Worm (Caenorhabditis elegans) whole organism, L1 larva: Measurements from ENCODE around the gene grl-10.

Experiments
- C04F5.9 ChIP-seq: sonication (generic microtip); optimal IDR thresholded peaks from 2 replicates; lab custom pipeline; 2016; ENCODE audit warnings: missing genetic modification characterization, missing compliant biosample characterization
- C16A3.4 ChIP-seq: fragments of 150-350 bp; optimal IDR thresholded peaks from 2 replicates; lab custom pipeline; 2014; ENCODE audit warnings: missing biosample characterization, missing genetic modification characterization
- C34B4.2 ChIP-seq: sonication (generic microtip); optimal IDR thresholded peaks from 2 replicates; lab custom pipeline; 2017; ENCODE audit warnings: mild to moderate bottlenecking, missing genetic modification characterization, missing compliant biosample characterization
- Y116A8C.19 ChIP-seq: sonication (generic microtip); optimal IDR thresholded peaks from 2 replicates; lab custom pipeline; 2016; ENCODE audit warnings: missing compliant biosample characterization, missing genetic modification characterization, borderline replicate concordance
- alr-1 ChIP-seq: fragments of 200-800 bp; sonication (Bioruptor generic); optimal IDR thresholded peaks from 2 replicates; lab custom pipeline; 2018; ENCODE audit warnings: borderline replicate concordance, mild to moderate bottlenecking, missing genetic modification characterization, missing compliant biosample characterization
- ama-1 ChIP-seq: fragments of 150-350 bp; optimal IDR thresholded peaks from 2 replicates; lab custom pipeline; 2014
- blmp-1 ChIP-seq: fragments of 150-350 bp; optimal IDR thresholded peaks from 2 replicates; lab custom pipeline; 2014; ENCODE audit warnings: missing biosample characterization, missing genetic modification characterization
- ceh-63 ChIP-seq: fragments of 200-800 bp; sonication (Bioruptor generic); optimal IDR thresholded peaks from 2 replicates; lab custom pipeline; 2018; ENCODE audit warnings: mild to moderate bottlenecking, missing genetic modification characterization, missing compliant biosample characterization
- ceh-8 ChIP-seq: fragments of 200-800 bp; sonication (Bioruptor generic); optimal IDR thresholded peaks from 2 replicates; lab custom pipeline; 2018; ENCODE audit warnings: mild to moderate bottlenecking, missing genetic modification characterization, moderate library complexity, missing compliant biosample characterization
- ceh-90 ChIP-seq: sonication (generic microtip); optimal IDR thresholded peaks from 2 replicates; lab custom pipeline; 2016; ENCODE audit warnings: missing genetic modification characterization, missing compliant biosample characterization
- ets-5 ChIP-seq: fragments of 200-800 bp; sonication (Bioruptor generic); IDR thresholded peaks from 2 replicates; pipeline ENCODE4 v1.3.6; 2022; ENCODE audit warnings: missing genetic modification characterization, missing compliant biosample characterization
- fkh-8 ChIP-seq: sonication (generic microtip); optimal IDR thresholded peaks from 2 replicates; lab custom pipeline; 2016; ENCODE audit warnings: mild to moderate bottlenecking, missing genetic modification characterization, missing compliant biosample characterization
- hlh-17 ChIP-seq: fragments of 200-800 bp; sonication (Bioruptor generic); optimal IDR thresholded peaks from 2 replicates; lab custom pipeline; 2018; ENCODE audit warnings: missing genetic modification characterization, mild to moderate bottlenecking, missing compliant biosample characterization, moderate library complexity, borderline replicate concordance
- hlh-4 ChIP-seq: sonication (generic microtip); optimal IDR thresholded peaks from 2 replicates; lab custom pipeline; 2016; ENCODE audit warnings: mild to moderate bottlenecking, missing genetic modification characterization, missing compliant biosample characterization
- isw-1 ChIP-seq: fragments of 200-800 bp; sonication (Bioruptor generic); IDR thresholded peaks from 2 replicates; pipeline ENCODE4 v1.3.6; 2022; ENCODE audit warnings: missing genetic modification characterization, missing compliant biosample characterization
- jun-1 ChIP-seq: fragments of 150-350 bp; optimal IDR thresholded peaks from 2 replicates; lab custom pipeline; 2014; ENCODE audit warnings: missing biosample characterization, missing genetic modification reagents, missing genetic modification characterization
- lin-15B ChIP-seq: fragments of 150-350 bp; sonication (generic microtip); optimal IDR thresholded peaks from 3 replicates; lab custom pipeline; 2014; ENCODE audit warnings: missing biosample characterization, missing genetic modification characterization
- lin-35 ChIP-seq, 2 experiments: fragments of 150-350 bp; optimal IDR thresholded peaks; 2 replicates each; lab custom pipeline; 2014; ENCODE audit warnings: missing biosample characterization in 2 of 2, missing genetic modification characterization in 2 of 2, missing genetic modification reagents in 2 of 2
- lin-39 ChIP-seq: fragments of 150-350 bp; optimal IDR thresholded peaks from 2 replicates; lab custom pipeline; 2014; ENCODE audit warnings: missing biosample characterization, missing genetic modification reagents, missing genetic modification characterization
- mab-9 ChIP-seq: fragments of 200-800 bp; sonication (Bioruptor generic); IDR thresholded peaks from 2 replicates; pipeline ENCODE4 v1.3.6; 2022; ENCODE audit warnings: missing genetic modification reagents, missing genetic modification characterization, missing compliant biosample characterization
- mdl-1 ChIP-seq, 2 experiments: fragments of 150-350 bp; optimal IDR thresholded peaks; 2 replicates each; lab custom pipeline; 2014 to 2017; ENCODE audit warnings: missing biosample characterization in 2 of 2, missing genetic modification characterization in 2 of 2, inconsistent platforms in 1 of 2
- mep-1 ChIP-seq: fragments of 150-350 bp; optimal IDR thresholded peaks from 2 replicates; lab custom pipeline; 2014; ENCODE audit warnings: missing biosample characterization, missing genetic modification characterization
- nhr-12 ChIP-seq: sonication (generic microtip); optimal IDR thresholded peaks from 2 replicates; lab custom pipeline; 2017; ENCODE audit warnings: missing biosample characterization, missing genetic modification characterization
- nhr-237 ChIP-seq: fragments of 150-350 bp; optimal IDR thresholded peaks from 2 replicates; lab custom pipeline; 2014; ENCODE audit warnings: missing biosample characterization, missing genetic modification characterization
- nhr-47 ChIP-seq: sonication (generic microtip); optimal IDR thresholded peaks from 2 replicates; lab custom pipeline; 2016; ENCODE audit warnings: mild to moderate bottlenecking, missing genetic modification characterization, moderate library complexity, missing compliant biosample characterization
- nhr-71 ChIP-seq: sonication (generic microtip); optimal IDR thresholded peaks from 2 replicates; lab custom pipeline; 2016; ENCODE audit warnings: mild to moderate bottlenecking, missing genetic modification characterization, moderate library complexity, missing compliant biosample characterization
- nhr-77 ChIP-seq: fragments of 150-350 bp; optimal IDR thresholded peaks from 2 replicates; lab custom pipeline; 2014; ENCODE audit warnings: missing biosample characterization, missing genetic modification characterization
- nhr-84 ChIP-seq: sonication (generic microtip); optimal IDR thresholded peaks from 2 replicates; lab custom pipeline; 2017; ENCODE audit warnings: missing biosample characterization, missing genetic modification characterization
- nhr-85 ChIP-seq: sonication (generic microtip); peaks from one replicate; lab custom pipeline; 2016; ENCODE audit warnings: missing genetic modification characterization, inconsistent platforms, missing compliant biosample characterization
- pag-3 ChIP-seq: sonication (generic microtip); optimal IDR thresholded peaks from 2 replicates; lab custom pipeline; 2017; ENCODE audit warnings: missing genetic modification characterization, mild to moderate bottlenecking, missing compliant biosample characterization, antibody characterized with exemption, borderline replicate concordance; ENCODE audit not compliant: insufficient read depth
- pqm-1 ChIP-seq: sonication (generic microtip); optimal IDR thresholded peaks from 3 replicates; lab custom pipeline; 2017; ENCODE audit warnings: missing biosample characterization, missing genetic modification characterization
- rnt-1 ChIP-seq: sonication (generic microtip); optimal IDR thresholded peaks from 2 replicates; lab custom pipeline; 2016; ENCODE audit warnings: mild to moderate bottlenecking, missing genetic modification characterization, moderate library complexity, missing compliant biosample characterization
- skn-1 ChIP-seq: fragments of 150-350 bp; optimal IDR thresholded peaks from 2 replicates; lab custom pipeline; 2014; ENCODE audit warnings: missing biosample characterization, missing genetic modification characterization
- snpc-4 ChIP-seq: fragments of 150-350 bp; optimal IDR thresholded peaks from 2 replicates; lab custom pipeline; 2014; ENCODE audit warnings: missing biosample characterization, missing genetic modification characterization
- snu-23 ChIP-seq: sonication (generic microtip); optimal IDR thresholded peaks from 2 replicates; lab custom pipeline; 2016; ENCODE audit warnings: missing genetic modification characterization, missing compliant biosample characterization
- sox-4 ChIP-seq: sonication (generic microtip); optimal IDR thresholded peaks from 2 replicates; lab custom pipeline; 2016; ENCODE audit warnings: missing genetic modification characterization, missing compliant biosample characterization
- sptf-1 ChIP-seq: fragments of 150-350 bp; optimal IDR thresholded peaks from 2 replicates; lab custom pipeline; 2014; ENCODE audit warnings: missing biosample characterization, missing genetic modification characterization
- swsn-7 ChIP-seq: sonication (generic microtip); optimal IDR thresholded peaks from 2 replicates; lab custom pipeline; 2016; ENCODE audit warnings: missing genetic modification characterization, missing compliant biosample characterization
- tbx-2 ChIP-seq: sonication (generic microtip); optimal IDR thresholded peaks from 2 replicates; lab custom pipeline; 2016; ENCODE audit warnings: missing genetic modification characterization, missing compliant biosample characterization
- tlp-1 ChIP-seq: fragments of 150-350 bp; optimal IDR thresholded peaks from 2 replicates; lab custom pipeline; 2014; ENCODE audit warnings: missing biosample characterization, missing genetic modification characterization
- unc-30 ChIP-seq: sonication (generic microtip); optimal IDR thresholded peaks from 2 replicates; lab custom pipeline; 2017; ENCODE audit warnings: missing biosample characterization, missing genetic modification characterization
- vab-15 ChIP-seq: sonication (generic microtip); optimal IDR thresholded peaks from 2 replicates; lab custom pipeline; 2017; ENCODE audit warnings: missing genotype, mild to moderate bottlenecking, missing genetic modification characterization, missing compliant biosample characterization
- xbp-1 ChIP-seq: sonication (generic microtip); optimal IDR thresholded peaks from 2 replicates; lab custom pipeline; 2016; ENCODE audit warnings: missing genetic modification characterization, missing compliant biosample characterization
- zag-1 ChIP-seq: fragments of 150-350 bp; optimal IDR thresholded peaks from 2 replicates; lab custom pipeline; 2014; ENCODE audit warnings: missing biosample characterization, missing genetic modification characterization
- ztf-11 ChIP-seq, 2 experiments: sonication (generic microtip); optimal IDR thresholded peaks; 2 replicates each; lab custom pipeline; 2016 to 2017; ENCODE audit warnings: missing genetic modification characterization in 2 of 2, missing biosample characterization in 1 of 2, missing compliant biosample characterization in 1 of 2
- ztf-4 ChIP-seq: fragments of 150-350 bp; optimal IDR thresholded peaks from 2 replicates; lab custom pipeline; 2014; ENCODE audit warnings: missing biosample characterization, missing genetic modification characterization

Gene grl-10

DNA sequence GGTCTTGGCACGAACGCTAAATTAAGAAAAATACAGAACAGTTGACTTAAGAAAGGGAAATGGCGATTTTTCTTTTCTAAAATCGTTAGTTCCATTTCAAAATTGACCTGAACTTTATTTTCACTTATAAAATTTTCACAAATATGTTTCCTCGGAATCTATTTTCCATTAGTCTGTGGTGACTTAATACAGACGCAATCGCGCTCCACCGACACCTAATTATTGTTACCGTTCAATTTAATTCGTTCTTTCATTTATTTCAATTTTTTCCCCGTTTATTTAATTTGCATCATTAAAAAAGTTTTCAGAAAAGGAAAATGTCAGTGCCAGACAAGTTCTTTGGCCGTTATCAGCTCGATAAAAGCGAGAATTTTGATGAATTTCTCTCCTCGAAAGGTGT lies 45.9 kb downstream of the grl-10 start, which contains the start of gene lbp-4 (continued):
- TF ChIP-seq sptf-1 (tag; lab: Kevin White, UChicago) (no peak), tbx-2 (tag; lab: Kevin White, UChicago) (peak; percentile 15), C04F5.9 (tag; lab: Kevin White, UChicago) (no peak), ceh-90 (tag; lab: Kevin White, UChicago) (no peak), skn-1 (tag; lab: Kevin White, UChicago) (peak; percentile 12), ets-5 (GFP tag; lab: Robert Waterston, UW) (no peak), hlh-4 (tag; lab: Kevin White, UChicago) (no peak), unc-30 (tag; lab: Kevin White, UChicago) (no peak), fkh-8 (tag; lab: Kevin White, UChicago) (peak; percentile 7), vab-15 (tag; lab: Kevin White, UChicago) (peak; percentile 86), ceh-8 (no peak), snpc-4 (tag; lab: Kevin White, UChicago) (peak; percentile 3), nhr-237 (tag; lab: Kevin White, UChicago) (no peak), nhr-71 (tag; lab: Kevin White, UChicago) (peak; percentile 54), lin-39 (tag; lab: Kevin White, UChicago) (no peak), mep-1 (no peak), swsn-7 (peak; percentile 23), nhr-85 (tag; lab: Kevin White, UChicago) (no peak), jun-1 (tag; lab: Kevin White, UChicago) (no peak), tlp-1 (tag; lab: Kevin White, UChicago) (no peak), snu-23 (GFP tag; lab: Kevin White, UChicago) (peak; percentile 37), alr-1 (no peak), nhr-84 (tag; lab: Kevin White, UChicago) (no peak), ztf-4 (tag; lab: Kevin White, UChicago) (no peak), lin-15B (peak; percentile 26), nhr-12 (tag; lab: Kevin White, UChicago) (no peak), sox-4 (tag; lab: Kevin White, UChicago) (no peak), isw-1 (no peak), zag-1 (tag; lab: Kevin White, UChicago) (no peak), nhr-77 (tag; lab: Kevin White, UChicago) (peak; percentile 23), mab-9 (GFP tag; lab: Robert Waterston, UW) (no peak), pqm-1 (tag; lab: Kevin White, UChicago) (no peak), rnt-1 (tag; lab: Kevin White, UChicago) (peak; percentile 49), xbp-1 (tag; lab: Kevin White, UChicago) (peak; percentile 49), hlh-17 (GFP tag; lab: Kevin White, UChicago) (no peak), blmp-1 (no peak), mdl-1 (tag; optimal IDR thresholded peaks at IDR 0.05; lab: Kevin White, UChicago) (no peak), C34B4.2 (tag; lab: Kevin White, UChicago) (no peak), ceh-63 (GFP tag; lab: Kevin White, UChicago) (no peak), nhr-47 (tag; lab: Kevin White, UChicago) (peak; percentile 36), pag-3 (peak; percentile 25), ztf-11 (tag; optimal IDR thresholded peaks at IDR 0.05; lab: Kevin White, UChicago) (peak in 1 of 2 experiments; percentile 33), ama-1 (lab: Kevin White, UChicago) (no peak), lin-35 (GFP tag; optimal IDR thresholded peaks at IDR 0.05; lab: Kevin White, UChicago) (peak; percentile 44 to 78), C16A3.4 (tag; lab: Kevin White, UChicago) (peak; percentile 83), Y116A8C.19 (tag; lab: Kevin White, UChicago) (no peak)
